Fruit fly (Drosophila melanogaster) whole organism, pupa: ENCODE measurements around the gene RpS14b.

Experiments used
- CG10348 ChIP-seq: fragments of 200-800 bp; sonication (Bioruptor generic); IDR thresholded peaks from 2 replicates; pipeline ENCODE4 v1.3.6; 2022; ENCODE audit warnings: missing biosample characterization, missing genetic modification characterization
- CG12605 ChIP-seq: fragments of 200-800 bp; sonication (Bioruptor generic); IDR thresholded peaks from 2 replicates; pipeline ENCODE4 v1.3.6; 2022; ENCODE audit warnings: missing biosample characterization, missing genetic modification characterization
- CG13204 ChIP-seq: fragments of 200-800 bp; sonication (Bioruptor generic); optimal IDR thresholded peaks from 2 replicates; lab custom pipeline; 2018; ENCODE audit warnings: missing biosample characterization, mild to moderate bottlenecking, missing genetic modification characterization, moderate library complexity
- CG14655 ChIP-seq: fragments of 200-800 bp; sonication (Bioruptor generic); optimal IDR thresholded peaks from 3 replicates; lab custom pipeline; 2017; ENCODE audit warnings: mild to moderate bottlenecking, missing biosample characterization, missing genetic modification reagents, missing genetic modification characterization
- CG15710 ChIP-seq: fragments of 200-800 bp; sonication (Bioruptor generic); optimal IDR thresholded peaks from 2 replicates; lab custom pipeline; 2018; ENCODE audit warnings: missing biosample characterization, mild to moderate bottlenecking, missing genetic modification characterization, moderate library complexity
- CG17806 ChIP-seq: fragments of 200-800 bp; sonication (Bioruptor generic); optimal IDR thresholded peaks from 2 replicates; lab custom pipeline; 2018; ENCODE audit warnings: missing biosample characterization, mild to moderate bottlenecking, missing genetic modification characterization, moderate library complexity
- CG32121 ChIP-seq: fragments of 200-800 bp; sonication (Bioruptor generic); IDR thresholded peaks from 2 replicates; pipeline ENCODE4 v1.3.6; 2022; ENCODE audit warnings: missing biosample characterization, missing genetic modification characterization
- CG34367 ChIP-seq: fragments of 200-800 bp; sonication (Bioruptor generic); optimal IDR thresholded peaks from 2 replicates; lab custom pipeline; 2018; ENCODE audit warnings: missing biosample characterization, mild to moderate bottlenecking, missing genetic modification characterization
- CG4496 ChIP-seq: fragments of 200-800 bp; sonication (Bioruptor generic); IDR thresholded peaks from 3 replicates; pipeline ENCODE4 v1.3.6; 2022; ENCODE audit warnings: missing biosample characterization, missing genetic modification characterization
- CG8159 ChIP-seq: fragments of 200-800 bp; sonication (Bioruptor generic); optimal IDR thresholded peaks from 3 replicates; lab custom pipeline; 2018; ENCODE audit warnings: missing biosample characterization, mild to moderate bottlenecking, missing genetic modification characterization, moderate library complexity
- CG8301 ChIP-seq: fragments of 200-800 bp; sonication (Bioruptor generic); optimal IDR thresholded peaks from 2 replicates; lab custom pipeline; 2018; ENCODE audit warnings: missing biosample characterization, mild to moderate bottlenecking, missing genetic modification characterization
- CG9948 ChIP-seq: fragments of 200-800 bp; sonication (Bioruptor generic); optimal IDR thresholded peaks from 2 replicates; lab custom pipeline; 2018; ENCODE audit warnings: missing biosample characterization, mild to moderate bottlenecking, missing genetic modification characterization, moderate library complexity
- D1 ChIP-seq: fragments of 200-800 bp; sonication (Bioruptor generic); optimal IDR thresholded peaks from 2 replicates; lab custom pipeline; 2018; ENCODE audit warnings: missing biosample characterization, mild to moderate bottlenecking, missing genetic modification characterization, moderate library complexity
- EcR ChIP-seq: fragments of 200-800 bp; sonication (Bioruptor generic); optimal IDR thresholded peaks from 3 replicates; lab custom pipeline; 2019; ENCODE audit warnings: missing biosample characterization, missing genetic modification characterization, mild to moderate bottlenecking, moderate library complexity, missing genetic modification reagents
- Ets98B ChIP-seq: fragments of 200-800 bp; sonication (Bioruptor generic); IDR thresholded peaks from 2 replicates; pipeline ENCODE4 v1.3.6; 2022; ENCODE audit warnings: missing biosample characterization, missing genetic modification characterization
- Pif1A ChIP-seq: fragments of 200-800 bp; sonication (Bioruptor generic); optimal IDR thresholded peaks from 3 replicates; lab custom pipeline; 2016; ENCODE audit warnings: missing biosample characterization, missing genetic modification characterization
- Pif1B ChIP-seq: fragments of 200-800 bp; sonication (Bioruptor generic); optimal IDR thresholded peaks from 3 replicates; lab custom pipeline; 2016; ENCODE audit warnings: missing biosample characterization, missing genetic modification characterization
- Snoo ChIP-seq: fragments of 200-800 bp; sonication (Bioruptor generic); optimal IDR thresholded peaks from 3 replicates; lab custom pipeline; 2017; ENCODE audit warnings: missing biosample characterization, mild to moderate bottlenecking, missing genetic modification characterization, inconsistent platforms
- fd96Ca ChIP-seq: fragments of 200-800 bp; sonication (Bioruptor generic); IDR thresholded peaks from 3 replicates; pipeline ENCODE4 v1.3.6; 2022; ENCODE audit warnings: missing biosample characterization, missing genetic modification characterization
- gl ChIP-seq: fragments of 200-800 bp; sonication (Bioruptor generic); optimal IDR thresholded peaks from 2 replicates; lab custom pipeline; 2018; ENCODE audit warnings: missing biosample characterization, mild to moderate bottlenecking, missing genetic modification characterization
- rn ChIP-seq: fragments of 200-800 bp; sonication (Bioruptor generic); IDR thresholded peaks from 2 replicates; pipeline ENCODE4 v1.3.6; 2022; ENCODE audit warnings: missing biosample characterization, missing genetic modification characterization

RpS14b gene

DNA sequence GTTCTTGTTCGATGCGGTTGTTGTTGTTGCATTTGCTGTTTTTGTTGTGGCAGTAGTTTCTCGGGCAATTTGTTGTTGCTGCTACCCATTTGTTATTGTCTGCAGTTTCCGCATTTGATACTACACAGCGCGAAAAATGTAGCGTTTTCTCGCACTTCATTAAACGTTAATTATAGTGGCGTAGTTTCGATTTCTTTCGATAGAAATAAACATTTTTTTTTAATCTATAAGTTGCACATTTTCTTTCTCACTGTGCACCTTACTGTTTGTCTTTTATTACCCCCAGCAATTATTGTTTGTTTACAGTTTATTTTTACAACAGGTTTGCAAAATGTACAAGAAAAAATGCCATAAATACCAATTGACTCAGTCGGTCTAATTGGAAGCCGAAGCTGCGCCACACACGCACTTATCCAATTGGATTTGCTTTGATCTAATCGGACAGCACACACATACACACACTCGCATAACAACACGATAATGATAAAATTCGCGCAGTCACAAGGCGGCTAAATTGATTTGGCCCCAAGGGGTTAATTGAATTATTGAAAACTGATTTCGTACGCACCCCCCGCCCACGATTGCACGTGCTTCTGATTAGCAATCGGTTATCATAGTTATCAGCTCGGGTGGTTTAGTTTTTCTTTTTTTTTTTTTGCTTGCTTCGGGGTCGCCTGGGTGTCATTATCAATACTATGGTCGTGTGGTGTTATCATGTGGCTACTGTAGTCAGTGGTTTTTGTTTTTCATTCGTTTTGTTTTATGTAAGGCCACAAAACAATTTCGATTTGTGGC, 31.3 kb downstream of the RpS14b start:
- TF ChIP-seq CG9948 (tag; lab: Kevin White, UChicago) (no peak), EcR (GFP tag; lab: Kevin White, UChicago) (no peak), gl (no peak), CG13204 (no peak), CG14655 (no peak), fd96Ca (peak; percentile 59; the same call in 1 of the 3 replicates), rn (GFP tag; lab: Robert Waterston, UW) (0 out of 2 replicates have a peak, but pooled peaks have one; percentile 24), CG4496 (GFP tag; lab: Robert Waterston, UW) (peak; percentile 73), CG34367 (tag; lab: Kevin White, UChicago) (no peak), Ets98B (GFP tag; lab: Robert Waterston, UW) (peak; percentile 54; the same call in 1 of the 2 replicates), CG32121 (GFP tag; lab: Robert Waterston, UW) (peak; percentile 42; the same call in 1 of the 2 replicates), CG8301 (tag; lab: Kevin White, UChicago) (peak; percentile 23)

dm6 chrX:7967052-7967847, 32.6 kb downstream of the RpS14b start:
- TF ChIP-seq D1 (tag; lab: Kevin White, UChicago): peak; percentile 26
- no peak for TF ChIP-seq Pif1A (GFP tag; lab: Kevin White, UChicago)
- no peak for TF ChIP-seq Ets98B (GFP tag; lab: Robert Waterston, UW)
- TF ChIP-seq rn (GFP tag; lab: Robert Waterston, UW): no peak
- no peak for TF ChIP-seq EcR (GFP tag; lab: Kevin White, UChicago)
- TF ChIP-seq CG9948 (tag; lab: Kevin White, UChicago): no peak
- TF ChIP-seq fd96Ca: no peak
- TF ChIP-seq CG10348 (GFP tag; lab: Robert Waterston, UW): no peak
- no peak for TF ChIP-seq CG15710 (tag; lab: Kevin White, UChicago)
- no peak for TF ChIP-seq CG8301 (tag; lab: Kevin White, UChicago)
- no peak for TF ChIP-seq Pif1B (GFP tag; lab: Kevin White, UChicago)
- no peak for TF ChIP-seq CG14655
- 0 out of 2 replicates have a peak, but pooled peaks have one; percentile 30 for TF ChIP-seq CG32121 (GFP tag; lab: Robert Waterston, UW)
- TF ChIP-seq CG34367 (tag; lab: Kevin White, UChicago): no peak
- peak; percentile 11 for TF ChIP-seq CG13204
- TF ChIP-seq CG17806 (tag; lab: Kevin White, UChicago): no peak
- no peak for TF ChIP-seq CG12605 (GFP tag; lab: Robert Waterston, UW)
- no peak for TF ChIP-seq gl
- TF ChIP-seq CG4496 (GFP tag; lab: Robert Waterston, UW): 0 out of 3 replicates have a peak, but pooled peaks have one; percentile 13

DNA sequence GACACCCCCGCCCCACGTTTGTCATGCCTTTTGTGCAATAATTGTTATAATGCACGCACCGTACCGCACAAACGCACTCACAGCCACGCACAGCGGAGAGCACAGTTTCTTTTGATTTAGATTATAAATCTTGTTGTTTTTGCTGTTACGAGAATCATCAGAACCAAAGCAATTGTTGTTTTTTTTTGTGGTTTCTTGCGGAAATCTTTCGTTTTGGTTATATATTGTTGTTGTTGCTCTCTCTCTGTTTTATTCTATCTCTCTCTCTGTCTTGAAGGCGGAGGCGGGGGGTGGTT, 33.1 kb downstream of the RpS14b start:
- no peak for TF ChIP-seq CG8301 (tag; lab: Kevin White, UChicago)
- TF ChIP-seq Pif1B (GFP tag; lab: Kevin White, UChicago): no peak
- no peak for TF ChIP-seq Snoo (tag; lab: Kevin White, UChicago)
- no peak for TF ChIP-seq CG32121 (GFP tag; lab: Robert Waterston, UW)
- TF ChIP-seq fd96Ca: no peak
- no peak for TF ChIP-seq CG15710 (tag; lab: Kevin White, UChicago)
- TF ChIP-seq rn (GFP tag; lab: Robert Waterston, UW): no peak
- no peak for TF ChIP-seq CG14655
- TF ChIP-seq gl: no peak
- TF ChIP-seq D1 (tag; lab: Kevin White, UChicago): no peak
- no peak for TF ChIP-seq CG10348 (GFP tag; lab: Robert Waterston, UW)
- no peak for TF ChIP-seq CG17806 (tag; lab: Kevin White, UChicago)
- no peak for TF ChIP-seq CG34367 (tag; lab: Kevin White, UChicago)
- no peak for TF ChIP-seq CG13204
- TF ChIP-seq CG4496 (GFP tag; lab: Robert Waterston, UW): no peak

DNA sequence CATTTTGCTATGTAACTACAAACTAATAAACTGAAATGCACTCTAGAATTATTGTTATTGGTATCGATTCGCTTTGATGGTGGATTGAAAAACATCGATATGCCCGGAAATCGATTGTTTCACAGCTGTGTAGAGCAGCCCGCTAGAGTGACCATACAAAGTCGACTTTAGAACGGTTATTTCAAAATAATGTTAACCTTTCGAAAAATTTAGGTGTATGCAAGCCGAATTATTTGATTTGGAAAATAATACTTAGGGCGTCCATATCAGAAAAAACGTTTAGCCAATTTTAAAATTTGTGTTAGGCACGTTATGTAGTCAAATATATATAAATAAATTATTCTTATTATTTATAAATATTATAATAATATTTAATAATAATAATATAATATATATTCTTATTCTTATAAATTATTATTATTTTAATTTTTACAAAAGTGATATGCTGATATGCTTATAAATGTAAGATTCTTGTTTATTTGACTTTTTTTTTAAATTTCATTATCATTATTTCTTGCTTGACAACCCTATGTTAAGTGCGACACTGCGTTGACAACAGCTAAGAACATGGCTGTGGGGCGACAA, 33.6 kb downstream of the RpS14b start, which contains the start of gene sws:
TSS of gene sws (minus strand) at position 22 of the 585 bp plus-strand sequence.
- TF ChIP-seq Pif1B (GFP tag; lab: Kevin White, UChicago) (no peak), CG12605 (GFP tag; lab: Robert Waterston, UW) (no peak), CG8159 (peak; percentile 17), CG4496 (GFP tag; lab: Robert Waterston, UW) (no peak), CG9948 (tag; lab: Kevin White, UChicago) (peak; percentile 32), gl (no peak), fd96Ca (no peak), EcR (GFP tag; lab: Kevin White, UChicago) (no peak), CG8301 (tag; lab: Kevin White, UChicago) (no peak), CG32121 (GFP tag; lab: Robert Waterston, UW) (no peak), Ets98B (GFP tag; lab: Robert Waterston, UW) (no peak), D1 (tag; lab: Kevin White, UChicago) (no peak), CG14655 (peak; percentile 26), Snoo (tag; lab: Kevin White, UChicago) (no peak), CG15710 (tag; lab: Kevin White, UChicago) (peak; percentile 31), rn (GFP tag; lab: Robert Waterston, UW) (no peak), CG34367 (tag; lab: Kevin White, UChicago) (peak; percentile 19), CG10348 (GFP tag; lab: Robert Waterston, UW) (no peak), CG17806 (tag; lab: Kevin White, UChicago) (no peak), Pif1A (GFP tag; lab: Kevin White, UChicago) (no peak), CG13204 (no peak)
